Worm (Caenorhabditis elegans) whole organism, early embryonic: ENCODE data around the gene msp-50.
"Not testable (repeated sequence)": the region's sequence is repeated elsewhere in the genome, so short reads cannot be mapped to it uniquely, and the experiment has no call there.

Experiments
- B0310.2 ChIP-seq: sonication (generic microtip); optimal IDR thresholded peaks from 2 replicates; lab custom pipeline; 2016; ENCODE audit warnings: mild to moderate bottlenecking, missing genetic modification characterization, missing compliant biosample characterization
- F13C5.2 ChIP-seq: sonication (generic microtip); optimal IDR thresholded peaks from 2 replicates; lab custom pipeline; 2017; ENCODE audit warnings: mild to moderate bottlenecking, missing genetic modification characterization, inconsistent platforms, missing compliant biosample characterization
- aly-1 ChIP-seq: sonication (generic microtip); optimal IDR thresholded peaks from 2 replicates; lab custom pipeline; 2016; ENCODE audit warnings: missing genetic modification characterization, missing compliant biosample characterization
- ama-1 ChIP-seq: fragments of 150-350 bp; optimal IDR thresholded peaks from 2 replicates; lab custom pipeline; 2014
- ceh-13 ChIP-seq: fragments of 200-800 bp; sonication (Bioruptor generic); optimal IDR thresholded peaks from 2 replicates; lab custom pipeline; 2018; ENCODE audit warnings: mild to moderate bottlenecking, missing genetic modification characterization, missing compliant biosample characterization
- ceh-36 ChIP-seq: sonication (generic microtip); optimal IDR thresholded peaks from 2 replicates; lab custom pipeline; 2016; ENCODE audit warnings: missing genetic modification characterization, inconsistent platforms, missing compliant biosample characterization
- ets-7 ChIP-seq: sonication (generic microtip); optimal IDR thresholded peaks from 2 replicates; lab custom pipeline; 2016; ENCODE audit warnings: missing genotype, missing genetic modification characterization, missing compliant biosample characterization
- flt-1 ChIP-seq: fragments of 200-800 bp; sonication (Bioruptor generic); IDR thresholded peaks from 2 replicates; pipeline ENCODE4 v1.3.6; 2022; ENCODE audit warnings: missing genetic modification characterization, missing compliant biosample characterization
- hmbx-1 ChIP-seq: sonication (generic microtip); optimal IDR thresholded peaks from 2 replicates; lab custom pipeline; 2016; ENCODE audit warnings: mild to moderate bottlenecking, missing genetic modification characterization, missing compliant biosample characterization
- hmg-4 ChIP-seq: fragments of 200-800 bp; sonication (Bioruptor generic); optimal IDR thresholded peaks from 2 replicates; lab custom pipeline; 2018; ENCODE audit warnings: mild to moderate bottlenecking, missing genetic modification characterization, missing compliant biosample characterization
- hnd-1 ChIP-seq: sonication (generic microtip); optimal IDR thresholded peaks from 2 replicates; lab custom pipeline; 2016; ENCODE audit warnings: missing genetic modification characterization, missing compliant biosample characterization
- pes-1 ChIP-seq: fragments of 200-800 bp; sonication (Bioruptor generic); IDR thresholded peaks from 2 replicates; pipeline ENCODE4 v1.3.6; 2022; ENCODE audit warnings: missing genetic modification reagents, missing genetic modification characterization, missing compliant biosample characterization
- scrt-1 ChIP-seq: fragments of 200-800 bp; sonication (Bioruptor generic); IDR thresholded peaks from 2 replicates; pipeline ENCODE4 v1.3.6; 2022; ENCODE audit warnings: missing genetic modification characterization, missing compliant biosample characterization
- sea-1 ChIP-seq: fragments of 200-800 bp; sonication (Bioruptor generic); conservative IDR thresholded peaks from 2 replicates; pipeline ENCODE4 v1.3.6; 2022; ENCODE audit warnings: missing genetic modification characterization, missing compliant biosample characterization
- tbx-11 ChIP-seq: fragments of 200-800 bp; sonication (Bioruptor generic); IDR thresholded peaks from 2 replicates; pipeline ENCODE4 v1.3.6; 2022; ENCODE audit warnings: missing genetic modification characterization, missing compliant biosample characterization
- tbx-37 ChIP-seq: fragments of 200-800 bp; sonication (Bioruptor generic); conservative IDR thresholded peaks from 2 replicates; pipeline ENCODE4 v1.3.6; 2022; ENCODE audit warnings: missing genetic modification reagents, missing genetic modification characterization, missing compliant biosample characterization
- tra-4 ChIP-seq: sonication (generic microtip); optimal IDR thresholded peaks from 2 replicates; lab custom pipeline; 2017; ENCODE audit warnings: missing genetic modification characterization, missing compliant biosample characterization

msp-50 gene

ce11 chrII:5199497-5199896 is at the start of gene msp-50:
TSS of gene msp-50 (plus strand) at chrII:5199797.
- TF ChIP-seq F13C5.2 (tag; lab: Kevin White, UChicago) (no peak), flt-1 (GFP tag; lab: Robert Waterston, UW) (no peak), hmbx-1 (tag; lab: Kevin White, UChicago) (no peak), ets-7 (tag; lab: Kevin White, UChicago) (no peak), aly-1 (tag; lab: Kevin White, UChicago) (no peak), tbx-37 (GFP tag; lab: Robert Waterston, UW) (no peak), pes-1 (GFP tag; lab: Robert Waterston, UW) (no peak), hnd-1 (tag; lab: Kevin White, UChicago) (no peak), ceh-13 (GFP tag; lab: Kevin White, UChicago) (no peak), ama-1 (lab: Kevin White, UChicago) (no peak), tbx-11 (GFP tag; lab: Robert Waterston, UW) (no peak), scrt-1 (GFP tag; lab: Robert Waterston, UW) (no peak), ceh-36 (tag; lab: Kevin White, UChicago) (no peak)

ce11 chrII:5150829-5151228 is 48.8 kb upstream of the msp-50 start, which contains the start of gene srb-16:
TSS of gene srb-16 (minus strand) at chrII:5150929.
- TF ChIP-seq tra-4, result no peak
- no peak for TF ChIP-seq ceh-13 (GFP tag; lab: Kevin White, UChicago)
- TF ChIP-seq aly-1 (tag; lab: Kevin White, UChicago), result no peak
- TF ChIP-seq hmbx-1 (tag; lab: Kevin White, UChicago), result no peak
- TF ChIP-seq ets-7 (tag; lab: Kevin White, UChicago), result no peak
- TF ChIP-seq B0310.2 (tag; lab: Kevin White, UChicago), result no peak
- no peak for TF ChIP-seq hmg-4
- TF ChIP-seq ama-1 (lab: Kevin White, UChicago), result no peak
- TF ChIP-seq sea-1 (GFP tag; lab: Robert Waterston, UW), result no peak
- TF ChIP-seq scrt-1 (GFP tag; lab: Robert Waterston, UW), result no peak
- no peak for TF ChIP-seq pes-1 (GFP tag; lab: Robert Waterston, UW)

DNA sequence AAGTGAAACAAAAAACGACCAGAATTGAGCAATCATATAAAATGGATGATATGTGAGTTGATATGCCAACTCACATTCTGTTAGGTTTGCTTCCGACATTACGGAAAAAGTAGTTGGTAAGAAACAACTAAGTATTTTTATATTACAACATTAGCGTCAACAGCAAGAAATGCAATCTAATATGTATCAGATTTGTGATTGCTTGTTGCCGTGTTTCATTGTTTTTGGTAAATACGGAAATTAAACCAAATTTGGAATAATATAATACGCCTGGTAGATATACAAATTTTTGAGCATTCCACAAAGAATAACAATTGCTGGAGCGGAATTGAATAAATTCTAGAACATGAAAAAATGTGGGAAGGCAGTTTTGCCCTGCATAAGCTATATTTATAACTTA is 45.1 kb upstream of the msp-50 start, which contains the start of gene srb-12:
TSS of gene srb-12 (minus strand) at position 101 of the 400 bp plus-strand sequence.
- TF ChIP-seq hmbx-1 (tag; lab: Kevin White, UChicago) (no peak), ama-1 (lab: Kevin White, UChicago) (no peak), ceh-36 (tag; lab: Kevin White, UChicago) (no peak), sea-1 (GFP tag; lab: Robert Waterston, UW) (no peak), flt-1 (GFP tag; lab: Robert Waterston, UW) (no peak), hmg-4 (no peak), F13C5.2 (tag; lab: Kevin White, UChicago) (no peak), aly-1 (tag; lab: Kevin White, UChicago) (no peak), pes-1 (GFP tag; lab: Robert Waterston, UW) (no peak), scrt-1 (GFP tag; lab: Robert Waterston, UW) (no peak), tra-4 (no peak)

DNA sequence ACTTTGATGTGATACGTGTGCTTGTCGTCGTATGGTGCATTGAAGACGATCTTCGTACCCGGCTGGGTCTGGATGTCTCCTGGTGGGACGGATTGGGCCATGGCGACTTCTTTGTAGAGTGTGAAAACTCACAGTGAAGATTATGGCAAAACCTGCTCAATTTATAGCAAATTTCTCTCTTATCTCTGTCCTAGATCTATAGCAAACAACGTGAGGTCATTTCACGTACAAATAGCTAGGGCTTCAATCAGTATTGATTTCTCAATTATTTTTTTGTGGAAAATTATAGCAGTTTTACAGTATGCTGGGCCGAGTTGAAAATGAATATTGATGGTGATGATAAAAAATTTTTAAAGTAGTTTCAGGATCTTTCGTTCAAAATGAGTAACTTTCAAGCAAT is 42.6 kb upstream of the msp-50 start, which contains the start of gene msp-45:
TSS of gene msp-45 (minus strand) at position 101 of the 400 bp plus-strand sequence.
- TF ChIP-seq ceh-13 (GFP tag; lab: Kevin White, UChicago), result no peak
- TF ChIP-seq hmbx-1 (tag; lab: Kevin White, UChicago), result no peak
- no peak for TF ChIP-seq ceh-36 (tag; lab: Kevin White, UChicago)
- no peak for TF ChIP-seq B0310.2 (tag; lab: Kevin White, UChicago)
- TF ChIP-seq scrt-1 (GFP tag; lab: Robert Waterston, UW), result no peak
- no peak for TF ChIP-seq pes-1 (GFP tag; lab: Robert Waterston, UW)
- no peak for TF ChIP-seq sea-1 (GFP tag; lab: Robert Waterston, UW)
- no peak for TF ChIP-seq flt-1 (GFP tag; lab: Robert Waterston, UW)
- TF ChIP-seq tra-4, result no peak
- TF ChIP-seq tbx-11 (GFP tag; lab: Robert Waterston, UW), result no peak
- no peak for TF ChIP-seq tbx-37 (GFP tag; lab: Robert Waterston, UW)
- no peak for TF ChIP-seq hnd-1 (tag; lab: Kevin White, UChicago)
- TF ChIP-seq F13C5.2 (tag; lab: Kevin White, UChicago), result no peak
- TF ChIP-seq hmg-4, result no peak
- TF ChIP-seq ama-1 (lab: Kevin White, UChicago), result no peak
- TF ChIP-seq aly-1 (tag; lab: Kevin White, UChicago), result no peak
- no peak for TF ChIP-seq ets-7 (tag; lab: Kevin White, UChicago)

DNA sequence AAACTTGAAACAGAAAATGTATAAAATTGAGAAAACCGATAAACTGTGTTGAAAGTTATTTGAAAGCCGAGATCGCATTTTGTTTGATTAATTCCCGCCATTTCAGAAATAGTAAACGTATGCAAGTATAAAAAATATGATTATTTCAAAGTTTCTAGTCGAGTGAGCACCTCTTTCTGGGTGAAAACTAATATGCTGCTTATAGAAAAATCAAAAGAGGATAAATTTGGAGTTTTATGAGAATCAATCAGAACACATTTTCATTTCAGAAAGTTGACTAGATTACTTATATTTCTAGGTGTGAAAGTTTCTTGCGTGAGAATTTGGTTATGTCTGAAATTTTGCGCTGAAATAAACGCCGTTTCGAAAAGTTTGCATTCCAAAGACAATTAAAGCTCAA is 42.1 kb upstream of the msp-50 start, which contains the start of gene srb-13:
TSS of gene srb-13 (minus strand) at position 101 of the 400 bp plus-strand sequence.
- no peak for TF ChIP-seq ama-1 (lab: Kevin White, UChicago)
- no peak for TF ChIP-seq hmbx-1 (tag; lab: Kevin White, UChicago)
- no peak for TF ChIP-seq B0310.2 (tag; lab: Kevin White, UChicago)
- TF ChIP-seq scrt-1 (GFP tag; lab: Robert Waterston, UW), result no peak
- TF ChIP-seq hnd-1 (tag; lab: Kevin White, UChicago), result no peak
- no peak for TF ChIP-seq tra-4

- TF ChIP-seq hmbx-1 (tag; lab: Kevin White, UChicago); F13C5.2 (tag; lab: Kevin White, UChicago); ceh-13 (GFP tag; lab: Kevin White, UChicago): not testable (repeated sequence)
Measured at ce11 chrII:5158774-5159173, 40.8 kb upstream of the msp-50 start, which contains the start of gene F58A6.9. TSS of gene F58A6.9 (minus strand) at chrII:5158874.

ce11 chrII:5161102-5161501 is 38.5 kb upstream of the msp-50 start, which contains the start of gene C27D6.11:
TSS of gene C27D6.11 (minus strand) at chrII:5161202.
- no peak for TF ChIP-seq sea-1 (GFP tag; lab: Robert Waterston, UW)
- TF ChIP-seq scrt-1 (GFP tag; lab: Robert Waterston, UW), result no peak
- no peak for TF ChIP-seq tra-4
- no peak for TF ChIP-seq F13C5.2 (tag; lab: Kevin White, UChicago)
